Worm (Caenorhabditis elegans): Measurements from ENCODE around the gene nmr-2.

The nmr-2 gene

ce11 chrV:14993620-14994019 is 17.8 kb downstream of the nmr-2 start, which contains the start of gene fil-1 (continued):
- no peak for TF ChIP-seq egl-27 (tag; optimal IDR thresholded peaks at IDR 0.05)
- TF ChIP-seq nhr-48 (tag; optimal IDR thresholded peaks at IDR 0.05), result no peak
- no peak for TF ChIP-seq dmd-9 (GFP tag; IDR thresholded peaks at IDR 0.05)
- no peak for TF ChIP-seq daf-12 (tag; optimal IDR thresholded peaks at IDR 0.05)
- TF ChIP-seq ceh-28 (tag; optimal IDR thresholded peaks at IDR 0.05), result no peak
- no peak for TF ChIP-seq lin-38 (GFP tag; IDR thresholded peaks at IDR 0.05)
- peak; percentile 52 for TF ChIP-seq mxl-3 (GFP tag; optimal IDR thresholded peaks at IDR 0.05)
- no peak for TF ChIP-seq daf-16 (GFP tag; optimal IDR thresholded peaks at IDR 0.05)
- peak; percentile 88 for TF ChIP-seq daf-16 (tag; optimal IDR thresholded peaks at IDR 0.05)
- no peak for TF ChIP-seq F37D6.2 (tag; optimal IDR thresholded peaks at IDR 0.05)
- TF ChIP-seq php-3 (GFP tag; IDR thresholded peaks at IDR 0.05), result no peak
- TF ChIP-seq zfp-2 (tag; optimal IDR thresholded peaks at IDR 0.05), result no peak

- TF ChIP-seq lir-3 (tag; optimal IDR thresholded peaks at IDR 0.05), result no peak
- TF ChIP-seq mdl-1 (tag; optimal IDR thresholded peaks at IDR 0.05), result no peak
- TF ChIP-seq ztf-7 (tag; optimal IDR thresholded peaks at IDR 0.05), result no peak
- TF ChIP-seq unc-130 (GFP tag; optimal IDR thresholded peaks at IDR 0.05), result peak; percentile 59
- TF ChIP-seq unc-62 (GFP tag; optimal IDR thresholded peaks at IDR 0.05 in 1 of 2), result no peak
- no peak for TF ChIP-seq unc-62 (tag; optimal IDR thresholded peaks at IDR 0.05)
- TF ChIP-seq lin-38 (GFP tag; IDR thresholded peaks at IDR 0.05), result peak; percentile 63
- TF ChIP-seq Y48G9A.11 (GFP tag; IDR thresholded peaks at IDR 0.05), result peak; percentile 81
Observed at ce11 chrV:14992627-14993117, 18.8 kb downstream of the nmr-2 start, which contains the start of gene T01C3.3. T01C3.3 (minus strand) TSS chrV:14992677.

ce11 chrV:14991489-14991888 is 20.0 kb downstream of the nmr-2 start:
- TF ChIP-seq saeg-2 (GFP tag; IDR thresholded peaks at IDR 0.05) (no peak), tra-1 (GFP tag; IDR thresholded peaks at IDR 0.05) (no peak), nhr-25 (tag; optimal IDR thresholded peaks at IDR 0.05; ENCODE audit: borderline replicate concordance, insufficient read depth) (no peak), aha-1 (tag) (peak; percentile 75), unc-39 (tag; optimal IDR thresholded peaks at IDR 0.05) (no peak), mdt-29 (GFP tag; IDR thresholded peaks at IDR 0.05) (no peak), ceh-32 (tag; optimal IDR thresholded peaks at IDR 0.05; ENCODE audit: poor library complexity) (no peak), T26A8.4 (GFP tag; IDR thresholded peaks at IDR 0.05) (no peak), nhr-10 (tag; optimal IDR thresholded peaks at IDR 0.05) (no peak), F49E8.2 (tag; optimal IDR thresholded peaks at IDR 0.05; ENCODE audit: borderline replicate concordance) (peak; percentile 16), nhr-102 (tag; optimal IDR thresholded peaks at IDR 0.05) (no peak), gei-8 (GFP tag; optimal IDR thresholded peaks at IDR 0.05) (no peak), sdz-12 (GFP tag; optimal IDR thresholded peaks at IDR 0.05) (no peak), daf-8 (GFP tag; IDR thresholded peaks at IDR 0.05) (no peak), nhr-28 (tag; optimal IDR thresholded peaks at IDR 0.05) (no peak), Y48G9A.11 (GFP tag; IDR thresholded peaks at IDR 0.05) (peak; percentile 46; the same call in 1 of the 2 replicates), zfp-2 (tag; optimal IDR thresholded peaks at IDR 0.05) (no peak), zfp-3 (GFP tag; conservative IDR thresholded peaks at IDR 0.05) (no peak), pha-4 (GFP tag; IDR thresholded peaks at IDR 0.05) (no peak), pha-4 (tag; optimal IDR thresholded peaks at IDR 0.05) (no peak), cey-2 (tag; optimal IDR thresholded peaks at IDR 0.05; ENCODE audit: borderline replicate concordance, insufficient read depth) (no peak), unc-130 (GFP tag; optimal IDR thresholded peaks at IDR 0.05) (peak; percentile 1), ztf-7 (tag; optimal IDR thresholded peaks at IDR 0.05) (no peak), vab-7 (GFP tag; IDR thresholded peaks at IDR 0.05) (no peak), nhr-42 (GFP tag; IDR thresholded peaks at IDR 0.05) (no peak), tag-97 (GFP tag; IDR thresholded peaks at IDR 0.05) (no peak), ceh-20 (GFP tag; IDR thresholded peaks at IDR 0.05) (no peak), lir-3 (tag; optimal IDR thresholded peaks at IDR 0.05) (no peak), skn-1 (tag; optimal IDR thresholded peaks at IDR 0.05) (no peak), nhr-48 (tag; optimal IDR thresholded peaks at IDR 0.05) (no peak), ceh-44 (GFP tag; IDR thresholded peaks at IDR 0.05) (no peak), nhr-111 (GFP tag; optimal IDR thresholded peaks at IDR 0.05) (no peak), Y75B8A.6 (GFP tag; IDR thresholded peaks at IDR 0.05) (no peak)
